Worm (Caenorhabditis elegans) whole organism, L4 larva: ENCODE data around the gene F08G2.4.
"Not testable (repeated sequence)": the region's sequence is repeated elsewhere in the genome, so short reads cannot be mapped to it uniquely, and the experiment has no call there.

Experiments used
- F10B5.3 ChIP-seq: sonication (generic microtip); optimal IDR thresholded peaks from 2 replicates; lab custom pipeline; 2016; ENCODE audit warnings: mild to moderate bottlenecking, missing genetic modification characterization, missing compliant biosample characterization
- lin-15B ChIP-seq: fragments of 150-350 bp; sonication (generic microtip); optimal IDR thresholded peaks from 3 replicates; lab custom pipeline; 2014; ENCODE audit warnings: missing biosample characterization, missing genetic modification characterization
- mdl-1 ChIP-seq, 2 experiments: fragments of 150-350 bp in 1 of 2; sonication (generic microtip) in 1 of 2; optimal IDR thresholded peaks; 2 replicates each; lab custom pipeline; 2014 to 2017; ENCODE audit warnings: missing biosample characterization in 2 of 2, missing genetic modification characterization in 2 of 2
- nhr-76 ChIP-seq: fragments of 150-350 bp; optimal IDR thresholded peaks from 2 replicates; lab custom pipeline; 2014; ENCODE audit warnings: missing biosample characterization, missing genetic modification characterization
- zag-1 ChIP-seq: fragments of 150-350 bp; optimal IDR thresholded peaks from 2 replicates; lab custom pipeline; 2014; ENCODE audit warnings: missing biosample characterization, missing genetic modification characterization

DNA sequence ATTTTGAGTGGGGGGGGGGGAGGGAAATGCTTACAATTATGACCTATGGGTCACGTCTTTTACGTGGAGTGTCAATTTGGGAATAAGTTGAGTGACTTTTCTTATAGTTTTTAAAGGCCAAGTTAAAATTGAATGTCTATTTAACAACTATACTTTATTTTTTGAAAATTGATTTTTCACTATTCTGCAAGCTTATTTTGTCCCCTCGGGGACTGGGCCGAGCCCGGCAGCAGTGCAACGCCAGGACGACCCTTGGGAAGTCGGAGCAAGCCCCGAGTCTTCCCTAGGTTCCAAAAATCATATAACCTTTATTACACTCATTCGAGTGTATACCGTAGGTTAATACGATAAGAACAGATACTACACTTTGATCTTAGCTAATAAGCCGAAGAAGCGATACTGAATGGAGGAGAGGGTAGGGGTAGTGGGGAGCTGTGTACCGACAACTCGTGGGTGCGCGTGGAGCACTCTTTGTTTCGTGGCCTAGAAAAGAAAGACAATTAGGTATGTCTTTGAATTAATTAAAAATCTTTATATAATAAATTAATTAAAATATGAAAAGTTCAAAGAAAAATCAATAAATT, 5.4 kb downstream of the F08G2.4 start, which contains the start of gene ins-37:
- TF ChIP-seq F10B5.3 (tag; lab: Kevin White, UChicago); mdl-1 (tag; optimal IDR thresholded peaks at IDR 0.05; lab: Kevin White, UChicago); zag-1; nhr-76; lin-15B: not testable (repeated sequence)
